Fruit fly (Drosophila melanogaster) whole organism, prepupa: ENCODE data around the gene ORMDL.

Source experiments
- Blimp-1 ChIP-seq: fragments of 200-800 bp; sonication (Bioruptor generic); optimal IDR thresholded peaks from 3 replicates; lab custom pipeline; 2017; ENCODE audit warnings: missing biosample characterization, missing genetic modification characterization, mild to moderate bottlenecking, moderate library complexity, missing genetic modification reagents
- CG10631 ChIP-seq: fragments of 200-800 bp; sonication (Bioruptor generic); optimal IDR thresholded peaks from 2 replicates; lab custom pipeline; 2016; ENCODE audit warnings: missing biosample characterization, missing genetic modification characterization
- CG10669 ChIP-seq: fragments of 200-800 bp; sonication (Bioruptor generic); optimal IDR thresholded peaks from 3 replicates; lab custom pipeline; 2018; ENCODE audit warnings: missing biosample characterization, mild to moderate bottlenecking, missing genetic modification characterization, moderate library complexity
- CG11294 ChIP-seq: fragments of 200-800 bp; sonication (Bioruptor generic); IDR thresholded peaks from 2 replicates; pipeline ENCODE4 v1.3.6; 2022; ENCODE audit warnings: missing biosample characterization, missing genetic modification characterization
- CG11762 ChIP-seq: fragments of 200-800 bp; sonication (Bioruptor generic); optimal IDR thresholded peaks from 3 replicates; lab custom pipeline; 2016; ENCODE audit warnings: missing biosample characterization, missing genetic modification characterization; ENCODE audit not compliant: insufficient read depth
- CG11902 ChIP-seq: fragments of 200-800 bp; sonication (Bioruptor generic); optimal IDR thresholded peaks from 3 replicates; lab custom pipeline; 2016; ENCODE audit warnings: missing biosample characterization, missing genetic modification characterization
- CG15336 ChIP-seq: fragments of 200-800 bp; sonication (Bioruptor generic); IDR thresholded peaks from 2 replicates; pipeline ENCODE4 v1.3.6; 2022; ENCODE audit warnings: missing biosample characterization, missing genetic modification characterization
- CG16779 ChIP-seq: fragments of 200-800 bp; sonication (Bioruptor generic); optimal IDR thresholded peaks from 3 replicates; lab custom pipeline; 2017; ENCODE audit warnings: missing biosample characterization, mild to moderate bottlenecking, missing genetic modification characterization
- CG31627 ChIP-seq: fragments of 200-800 bp; sonication (Bioruptor generic); optimal IDR thresholded peaks from 3 replicates; lab custom pipeline; 2016; ENCODE audit warnings: missing biosample characterization, missing genetic modification characterization
- CG32006 ChIP-seq: fragments of 200-800 bp; sonication (Bioruptor generic); optimal IDR thresholded peaks from 3 replicates; lab custom pipeline; 2017; ENCODE audit warnings: missing biosample characterization, mild to moderate bottlenecking, missing genetic modification characterization
- CG34406 ChIP-seq: fragments of 200-800 bp; sonication (Bioruptor generic); optimal IDR thresholded peaks from 3 replicates; lab custom pipeline; 2016; ENCODE audit warnings: missing biosample characterization, missing genetic modification characterization
- CG4318 ChIP-seq: fragments of 200-800 bp; sonication (Bioruptor generic); optimal IDR thresholded peaks from 3 replicates; lab custom pipeline; 2017; ENCODE audit warnings: missing biosample characterization, mild to moderate bottlenecking, missing genetic modification characterization
- CG6276 ChIP-seq: fragments of 200-800 bp; sonication (Bioruptor generic); optimal IDR thresholded peaks from 2 replicates; lab custom pipeline; 2017; ENCODE audit warnings: missing biosample characterization, mild to moderate bottlenecking, missing genetic modification characterization
- CG6808 ChIP-seq: fragments of 200-800 bp; sonication (Bioruptor generic); optimal IDR thresholded peaks from 3 replicates; lab custom pipeline; 2017; ENCODE audit warnings: missing biosample characterization, missing genetic modification characterization, mild to moderate bottlenecking, moderate library complexity, missing genetic modification reagents
- CG6854 ChIP-seq: fragments of 200-800 bp; sonication (Bioruptor generic); optimal IDR thresholded peaks from 2 replicates; lab custom pipeline; 2017; ENCODE audit warnings: missing biosample characterization, mild to moderate bottlenecking, missing genetic modification characterization
- CG7368 ChIP-seq: fragments of 200-800 bp; sonication (Bioruptor generic); optimal IDR thresholded peaks from 3 replicates; lab custom pipeline; 2016; ENCODE audit warnings: missing biosample characterization, missing genetic modification characterization
- CG8319 ChIP-seq: fragments of 200-800 bp; sonication (Bioruptor generic); optimal IDR thresholded peaks from 3 replicates; lab custom pipeline; 2016; ENCODE audit warnings: missing biosample characterization, missing genetic modification characterization
- CG9139 ChIP-seq: fragments of 200-800 bp; sonication (Bioruptor generic); optimal IDR thresholded peaks from 3 replicates; lab custom pipeline; 2017; ENCODE audit warnings: missing biosample characterization, mild to moderate bottlenecking, missing genetic modification characterization
- Eip75B ChIP-seq: fragments of 200-800 bp; sonication (Bioruptor generic); optimal IDR thresholded peaks from 3 replicates; lab custom pipeline; 2016; ENCODE audit warnings: missing biosample characterization, missing genetic modification characterization
- Eip78C ChIP-seq: fragments of 200-800 bp; sonication (Bioruptor generic); peaks from one replicate; lab custom pipeline; 2016; ENCODE audit warnings: missing biosample characterization, missing genetic modification characterization
- Ets21C ChIP-seq: fragments of 200-800 bp; sonication (Bioruptor generic); optimal IDR thresholded peaks from 3 replicates; lab custom pipeline; 2016; ENCODE audit warnings: missing biosample characterization, missing genetic modification characterization
- Ets96B ChIP-seq: fragments of 200-800 bp; optimal IDR thresholded peaks from 2 replicates; lab custom pipeline; 2019; ENCODE audit warnings: missing biosample characterization, mild to moderate bottlenecking, missing genetic modification characterization, moderate library complexity
- Gug ChIP-seq: fragments of 200-800 bp; sonication (Bioruptor generic); IDR thresholded peaks from 2 replicates; pipeline ENCODE4 v1.3.6; 2022; ENCODE audit warnings: missing biosample characterization, missing genetic modification characterization
- Hr38 ChIP-seq: sonication (Bioruptor generic); optimal IDR thresholded peaks from 2 replicates; lab custom pipeline; 2016; ENCODE audit warnings: missing biosample characterization, missing genetic modification characterization
- Hr39 ChIP-seq: fragments of 200-800 bp; sonication (Bioruptor generic); optimal IDR thresholded peaks from 2 replicates; lab custom pipeline; 2016; ENCODE audit warnings: missing biosample characterization, missing genetic modification characterization
- Hr4 ChIP-seq: fragments of 200-800 bp; sonication (Bioruptor generic); optimal IDR thresholded peaks from 3 replicates; lab custom pipeline; 2016; ENCODE audit warnings: missing biosample characterization, missing genetic modification characterization
- Lpt ChIP-seq: fragments of 200-800 bp; sonication (Bioruptor generic); optimal IDR thresholded peaks from 3 replicates; lab custom pipeline; 2016; ENCODE audit warnings: missing biosample characterization, missing genetic modification characterization
- Met ChIP-seq: fragments of 200-800 bp; sonication (Bioruptor generic); optimal IDR thresholded peaks from 3 replicates; lab custom pipeline; 2016; ENCODE audit warnings: missing biosample characterization, missing genetic modification characterization
- OdsH ChIP-seq: fragments of 200-800 bp; sonication (Bioruptor generic); optimal IDR thresholded peaks from 3 replicates; lab custom pipeline; 2016; ENCODE audit warnings: missing biosample characterization, missing genetic modification characterization
- Smox ChIP-seq: fragments of 200-800 bp; sonication (Bioruptor generic); optimal IDR thresholded peaks from 3 replicates; lab custom pipeline; 2016; ENCODE audit warnings: missing biosample characterization, missing genetic modification characterization
- Sox102F ChIP-seq: fragments of 200-800 bp; sonication (Bioruptor generic); optimal IDR thresholded peaks from 2 replicates; lab custom pipeline; 2016; ENCODE audit warnings: missing biosample characterization, mild to moderate bottlenecking, missing genetic modification characterization
- Sox14 ChIP-seq: fragments of 200-800 bp; sonication (Bioruptor generic); optimal IDR thresholded peaks from 3 replicates; lab custom pipeline; 2016; ENCODE audit warnings: missing biosample characterization, missing genetic modification characterization
- Sox15 ChIP-seq: fragments of 200-800 bp; sonication (Bioruptor generic); optimal IDR thresholded peaks from 3 replicates; lab custom pipeline; 2016; ENCODE audit warnings: missing biosample characterization, missing genetic modification characterization
- cyc ChIP-seq: fragments of 200-800 bp; sonication (Bioruptor generic); optimal IDR thresholded peaks from 3 replicates; lab custom pipeline; 2016; ENCODE audit warnings: missing biosample characterization, missing genetic modification characterization
- dac ChIP-seq: fragments of 200-800 bp; sonication (Bioruptor generic); optimal IDR thresholded peaks from 2 replicates; lab custom pipeline; 2017; ENCODE audit warnings: missing biosample characterization, mild to moderate bottlenecking, missing genetic modification characterization
- dsx ChIP-seq: fragments of 200-800 bp; optimal IDR thresholded peaks from 3 replicates; lab custom pipeline; 2019; ENCODE audit warnings: missing biosample characterization, mild to moderate bottlenecking, missing genetic modification characterization, moderate library complexity; ENCODE audit not compliant: poor library complexity, severe bottlenecking
- eg ChIP-seq: fragments of 200-800 bp; sonication (Bioruptor generic); IDR thresholded peaks from 3 replicates; pipeline ENCODE4 v1.3.6; 2022; ENCODE audit warnings: missing biosample characterization, missing genetic modification characterization
- esn ChIP-seq: fragments of 200-800 bp; sonication (Bioruptor generic); optimal IDR thresholded peaks from 2 replicates; lab custom pipeline; 2016; ENCODE audit warnings: missing biosample characterization, mild to moderate bottlenecking, missing genetic modification characterization, moderate library complexity
- fd59A ChIP-seq: fragments of 200-800 bp; sonication (Bioruptor generic); optimal IDR thresholded peaks from 2 replicates; lab custom pipeline; 2017; ENCODE audit warnings: missing biosample characterization, mild to moderate bottlenecking, missing genetic modification characterization, missing genetic modification reagents
- fkh ChIP-seq: fragments of 200-800 bp; sonication (Bioruptor generic); optimal IDR thresholded peaks from 3 replicates; lab custom pipeline; 2017; ENCODE audit warnings: missing biosample characterization, mild to moderate bottlenecking, missing genetic modification characterization, moderate library complexity
- lz ChIP-seq: fragments of 200-800 bp; sonication (Bioruptor generic); optimal IDR thresholded peaks from 3 replicates; lab custom pipeline; 2016; ENCODE audit warnings: missing biosample characterization, missing genetic modification characterization
- pdm3 ChIP-seq: fragments of 200-800 bp; sonication (Bioruptor generic); optimal IDR thresholded peaks from 3 replicates; lab custom pipeline; 2016; ENCODE audit warnings: missing biosample characterization, missing genetic modification characterization
- spab ChIP-seq: fragments of 200-800 bp; sonication (Bioruptor generic); optimal IDR thresholded peaks from 2 replicates; lab custom pipeline; 2017; ENCODE audit warnings: missing biosample characterization, mild to moderate bottlenecking, missing genetic modification characterization, missing genetic modification reagents
- svp ChIP-seq: fragments of 200-800 bp; sonication (Bioruptor generic); peaks from one replicate; lab custom pipeline; 2016; ENCODE audit warnings: missing biosample characterization, missing genetic modification characterization
- topi ChIP-seq: fragments of 200-800 bp; sonication (Bioruptor generic); optimal IDR thresholded peaks from 3 replicates; lab custom pipeline; 2016; ENCODE audit warnings: missing biosample characterization, missing genetic modification characterization

ORMDL gene

DNA sequence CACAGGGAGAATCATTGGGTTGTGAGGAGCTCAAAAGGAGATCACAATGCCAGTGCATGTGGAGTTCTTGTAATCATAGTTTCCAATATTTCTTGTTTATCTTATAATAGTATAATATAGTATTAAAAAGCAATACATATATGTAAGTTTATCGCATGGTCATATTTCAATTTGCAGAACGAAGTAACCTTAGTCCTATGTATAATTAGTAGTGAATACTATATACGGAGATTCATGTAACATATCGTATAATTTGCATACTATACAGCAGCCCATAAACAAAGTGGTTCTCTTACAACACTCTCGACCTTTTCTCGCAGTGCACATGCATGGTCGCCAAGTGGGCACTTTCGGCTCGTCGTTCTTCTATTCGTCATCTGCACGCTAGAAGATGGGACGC, 32.8 kb upstream of the ORMDL start (continued):
- TF ChIP-seq CG11762 = no peak
- TF ChIP-seq Sox15 (GFP tag; lab: Kevin White, UChicago) = no peak
- peak; percentile 45 for TF ChIP-seq svp
- peak; percentile 71 for TF ChIP-seq Eip78C (GFP tag; lab: Kevin White, UChicago)
- TF ChIP-seq CG9139 (GFP tag; lab: Kevin White, UChicago) = no peak
- TF ChIP-seq dac (GFP tag; lab: Kevin White, UChicago) = no peak
- no peak for TF ChIP-seq Smox (GFP tag; lab: Kevin White, UChicago)
- peak; percentile 59 for TF ChIP-seq CG6808 (GFP tag; lab: Kevin White, UChicago)
- TF ChIP-seq CG8319 (GFP tag; lab: Kevin White, UChicago) = no peak
- TF ChIP-seq spab (GFP tag; lab: Kevin White, UChicago) = peak; percentile 55
- no peak for TF ChIP-seq dsx (GFP tag; lab: Kevin White, UChicago)
- TF ChIP-seq fd59A (GFP tag; lab: Kevin White, UChicago) = peak; percentile 36
- no peak for TF ChIP-seq CG16779
- no peak for TF ChIP-seq OdsH (GFP tag; lab: Kevin White, UChicago)

DNA sequence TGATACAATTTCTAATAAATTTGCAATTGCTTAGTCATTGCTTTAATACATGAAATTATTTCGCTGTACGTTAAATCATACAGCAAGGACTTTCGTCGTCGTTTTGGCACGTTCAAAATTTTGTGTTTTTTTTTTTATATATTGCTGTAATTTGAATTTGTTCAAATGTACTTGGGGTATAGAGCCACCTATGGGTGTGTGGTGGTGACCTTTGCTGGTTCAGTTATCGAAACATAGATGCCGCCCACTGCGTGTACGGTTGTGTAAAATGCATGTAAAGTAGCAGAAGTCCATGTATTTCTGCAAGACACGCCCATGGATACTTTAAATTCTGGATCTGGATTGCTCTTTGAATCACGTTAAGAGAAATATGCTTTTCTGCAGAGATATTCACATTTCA, 30.8 kb upstream of the ORMDL start:
- TF ChIP-seq eg (GFP tag; lab: Robert Waterston, UW) = no peak
- no peak for TF ChIP-seq topi (GFP tag; lab: Kevin White, UChicago)
- peak; percentile 37 for TF ChIP-seq Ets21C (GFP tag; lab: Kevin White, UChicago)
- no peak for TF ChIP-seq CG15336 (GFP tag; lab: Robert Waterston, UW)
- no peak for TF ChIP-seq dac (GFP tag; lab: Kevin White, UChicago)
- no peak for TF ChIP-seq CG6276 (GFP tag; lab: Kevin White, UChicago)
- peak; percentile 9 for TF ChIP-seq pdm3 (GFP tag; lab: Kevin White, UChicago)
- TF ChIP-seq lz = peak; percentile 36
- TF ChIP-seq Hr38 (GFP tag; lab: Kevin White, UChicago) = no peak
- no peak for TF ChIP-seq CG11902
- no peak for TF ChIP-seq dsx (GFP tag; lab: Kevin White, UChicago)
- peak; percentile 69 for TF ChIP-seq Hr39 (GFP tag; lab: Kevin White, UChicago)
- no peak for TF ChIP-seq Sox102F (GFP tag; lab: Kevin White, UChicago)
- TF ChIP-seq CG8319 (GFP tag; lab: Kevin White, UChicago) = no peak
- peak; percentile 23 for TF ChIP-seq Met (GFP tag; lab: Kevin White, UChicago)
- no peak for TF ChIP-seq CG9139 (GFP tag; lab: Kevin White, UChicago)
- no peak for TF ChIP-seq CG16779
- TF ChIP-seq Blimp-1 = no peak
- peak; percentile 6 for TF ChIP-seq Smox (GFP tag; lab: Kevin White, UChicago)
- TF ChIP-seq Sox14 (GFP tag; lab: Kevin White, UChicago) = no peak
- no peak for TF ChIP-seq CG10631 (GFP tag; lab: Kevin White, UChicago)
- no peak for TF ChIP-seq Gug
- no peak for TF ChIP-seq CG34406
- TF ChIP-seq CG11762 = no peak
- no peak for TF ChIP-seq spab (GFP tag; lab: Kevin White, UChicago)
- TF ChIP-seq CG7368 = no peak
- TF ChIP-seq CG4318 (GFP tag; lab: Kevin White, UChicago) = no peak
- no peak for TF ChIP-seq CG6854 (GFP tag; lab: Kevin White, UChicago)
- TF ChIP-seq esn (GFP tag; lab: Kevin White, UChicago) = peak; percentile 43
- TF ChIP-seq Lpt (GFP tag; lab: Kevin White, UChicago) = no peak
- no peak for TF ChIP-seq CG6808 (GFP tag; lab: Kevin White, UChicago)
- no peak for TF ChIP-seq CG11294
- TF ChIP-seq Hr4 (GFP tag; lab: Kevin White, UChicago) = no peak
- TF ChIP-seq OdsH (GFP tag; lab: Kevin White, UChicago) = no peak
- TF ChIP-seq Ets96B = no peak
- TF ChIP-seq fkh = no peak
- TF ChIP-seq CG31627 (GFP tag; lab: Kevin White, UChicago) = peak; percentile 63
- peak; percentile 77 for TF ChIP-seq svp
- peak; percentile 61 for TF ChIP-seq cyc
- no peak for TF ChIP-seq Sox15 (GFP tag; lab: Kevin White, UChicago)
- TF ChIP-seq Eip75B (GFP tag; lab: Kevin White, UChicago) = no peak
- no peak for TF ChIP-seq Eip78C (GFP tag; lab: Kevin White, UChicago)
- TF ChIP-seq CG32006 = no peak
- TF ChIP-seq CG10669 (GFP tag; lab: Kevin White, UChicago) = no peak
